Fruit fly (Drosophila melanogaster) whole organism, prepupa: ENCODE measurements around the gene Unc50.

ENCODE experiments used
- Blimp-1 ChIP-seq: fragments of 200-800 bp; sonication (Bioruptor generic); optimal IDR thresholded peaks from 3 replicates; lab custom pipeline; 2017; ENCODE audit warnings: missing biosample characterization, missing genetic modification characterization, mild to moderate bottlenecking, moderate library complexity, missing genetic modification reagents
- CG10631 ChIP-seq: fragments of 200-800 bp; sonication (Bioruptor generic); optimal IDR thresholded peaks from 2 replicates; lab custom pipeline; 2016; ENCODE audit warnings: missing biosample characterization, missing genetic modification characterization
- CG10669 ChIP-seq: fragments of 200-800 bp; sonication (Bioruptor generic); optimal IDR thresholded peaks from 3 replicates; lab custom pipeline; 2018; ENCODE audit warnings: missing biosample characterization, mild to moderate bottlenecking, missing genetic modification characterization, moderate library complexity
- CG11762 ChIP-seq: fragments of 200-800 bp; sonication (Bioruptor generic); optimal IDR thresholded peaks from 3 replicates; lab custom pipeline; 2016; ENCODE audit warnings: missing biosample characterization, missing genetic modification characterization; ENCODE audit not compliant: insufficient read depth
- CG11902 ChIP-seq: fragments of 200-800 bp; sonication (Bioruptor generic); optimal IDR thresholded peaks from 3 replicates; lab custom pipeline; 2016; ENCODE audit warnings: missing biosample characterization, missing genetic modification characterization
- CG15336 ChIP-seq: fragments of 200-800 bp; sonication (Bioruptor generic); IDR thresholded peaks from 2 replicates; pipeline ENCODE4 v1.3.6; 2022; ENCODE audit warnings: missing biosample characterization, missing genetic modification characterization
- CG1621 ChIP-seq: fragments of 200-800 bp; sonication (Bioruptor generic); optimal IDR thresholded peaks from 3 replicates; lab custom pipeline; 2018; ENCODE audit warnings: missing biosample characterization, mild to moderate bottlenecking, missing genetic modification characterization
- CG3032 ChIP-seq: fragments of 200-800 bp; optimal IDR thresholded peaks from 2 replicates; lab custom pipeline; 2019; ENCODE audit warnings: missing biosample characterization, mild to moderate bottlenecking, missing genetic modification characterization, moderate library complexity
- CG32006 ChIP-seq: fragments of 200-800 bp; sonication (Bioruptor generic); optimal IDR thresholded peaks from 3 replicates; lab custom pipeline; 2017; ENCODE audit warnings: missing biosample characterization, mild to moderate bottlenecking, missing genetic modification characterization
- CG34406 ChIP-seq: fragments of 200-800 bp; sonication (Bioruptor generic); optimal IDR thresholded peaks from 3 replicates; lab custom pipeline; 2016; ENCODE audit warnings: missing biosample characterization, missing genetic modification characterization
- CG6163 ChIP-seq: fragments of 200-800 bp; sonication (Bioruptor generic); IDR thresholded peaks from 3 replicates; pipeline ENCODE4 v1.3.6; 2022; ENCODE audit warnings: missing biosample characterization, missing genetic modification characterization
- CG7368 ChIP-seq: fragments of 200-800 bp; sonication (Bioruptor generic); optimal IDR thresholded peaks from 3 replicates; lab custom pipeline; 2016; ENCODE audit warnings: missing biosample characterization, missing genetic modification characterization
- CG8319 ChIP-seq: fragments of 200-800 bp; sonication (Bioruptor generic); optimal IDR thresholded peaks from 3 replicates; lab custom pipeline; 2016; ENCODE audit warnings: missing biosample characterization, missing genetic modification characterization
- CG8632 ChIP-seq: fragments of 200-800 bp; sonication (Bioruptor generic); optimal IDR thresholded peaks from 3 replicates; lab custom pipeline; 2016; ENCODE audit warnings: missing biosample characterization, missing genetic modification characterization
- CG9139 ChIP-seq: fragments of 200-800 bp; sonication (Bioruptor generic); optimal IDR thresholded peaks from 3 replicates; lab custom pipeline; 2017; ENCODE audit warnings: missing biosample characterization, mild to moderate bottlenecking, missing genetic modification characterization
- Eip75B ChIP-seq: fragments of 200-800 bp; sonication (Bioruptor generic); optimal IDR thresholded peaks from 3 replicates; lab custom pipeline; 2016; ENCODE audit warnings: missing biosample characterization, missing genetic modification characterization
- Eip78C ChIP-seq: fragments of 200-800 bp; sonication (Bioruptor generic); peaks from one replicate; lab custom pipeline; 2016; ENCODE audit warnings: missing biosample characterization, missing genetic modification characterization
- Eip93F ChIP-seq: fragments of 200-800 bp; sonication (Bioruptor generic); optimal IDR thresholded peaks from 2 replicates; lab custom pipeline; 2016; ENCODE audit warnings: missing biosample characterization, mild to moderate bottlenecking, missing genetic modification characterization
- Ets21C ChIP-seq: fragments of 200-800 bp; sonication (Bioruptor generic); optimal IDR thresholded peaks from 3 replicates; lab custom pipeline; 2016; ENCODE audit warnings: missing biosample characterization, missing genetic modification characterization
- Ets96B ChIP-seq: fragments of 200-800 bp; optimal IDR thresholded peaks from 2 replicates; lab custom pipeline; 2019; ENCODE audit warnings: missing biosample characterization, mild to moderate bottlenecking, missing genetic modification characterization, moderate library complexity
- Gug ChIP-seq: fragments of 200-800 bp; sonication (Bioruptor generic); IDR thresholded peaks from 2 replicates; pipeline ENCODE4 v1.3.6; 2022; ENCODE audit warnings: missing biosample characterization, missing genetic modification characterization
- Hr38 ChIP-seq: sonication (Bioruptor generic); optimal IDR thresholded peaks from 2 replicates; lab custom pipeline; 2016; ENCODE audit warnings: missing biosample characterization, missing genetic modification characterization
- Hr39 ChIP-seq: fragments of 200-800 bp; sonication (Bioruptor generic); optimal IDR thresholded peaks from 2 replicates; lab custom pipeline; 2016; ENCODE audit warnings: missing biosample characterization, missing genetic modification characterization
- Hr4 ChIP-seq: fragments of 200-800 bp; sonication (Bioruptor generic); optimal IDR thresholded peaks from 3 replicates; lab custom pipeline; 2016; ENCODE audit warnings: missing biosample characterization, missing genetic modification characterization
- Lpt ChIP-seq: fragments of 200-800 bp; sonication (Bioruptor generic); optimal IDR thresholded peaks from 3 replicates; lab custom pipeline; 2016; ENCODE audit warnings: missing biosample characterization, missing genetic modification characterization
- Met ChIP-seq: fragments of 200-800 bp; sonication (Bioruptor generic); optimal IDR thresholded peaks from 3 replicates; lab custom pipeline; 2016; ENCODE audit warnings: missing biosample characterization, missing genetic modification characterization
- Smox ChIP-seq: fragments of 200-800 bp; sonication (Bioruptor generic); optimal IDR thresholded peaks from 3 replicates; lab custom pipeline; 2016; ENCODE audit warnings: missing biosample characterization, missing genetic modification characterization
- Sox102F ChIP-seq: fragments of 200-800 bp; sonication (Bioruptor generic); optimal IDR thresholded peaks from 2 replicates; lab custom pipeline; 2016; ENCODE audit warnings: missing biosample characterization, mild to moderate bottlenecking, missing genetic modification characterization
- Sox14 ChIP-seq: fragments of 200-800 bp; sonication (Bioruptor generic); optimal IDR thresholded peaks from 3 replicates; lab custom pipeline; 2016; ENCODE audit warnings: missing biosample characterization, missing genetic modification characterization
- Sox15 ChIP-seq: fragments of 200-800 bp; sonication (Bioruptor generic); optimal IDR thresholded peaks from 3 replicates; lab custom pipeline; 2016; ENCODE audit warnings: missing biosample characterization, missing genetic modification characterization
- achi ChIP-seq: fragments of 200-800 bp; sonication (Bioruptor generic); optimal IDR thresholded peaks from 3 replicates; lab custom pipeline; 2016; ENCODE audit warnings: missing biosample characterization, missing genetic modification characterization
- acj6 ChIP-seq: fragments of 200-800 bp; sonication (Bioruptor generic); optimal IDR thresholded peaks from 3 replicates; lab custom pipeline; 2016; ENCODE audit warnings: missing biosample characterization, missing genetic modification characterization
- cyc ChIP-seq: fragments of 200-800 bp; sonication (Bioruptor generic); optimal IDR thresholded peaks from 3 replicates; lab custom pipeline; 2016; ENCODE audit warnings: missing biosample characterization, missing genetic modification characterization
- dac ChIP-seq: fragments of 200-800 bp; sonication (Bioruptor generic); optimal IDR thresholded peaks from 2 replicates; lab custom pipeline; 2017; ENCODE audit warnings: missing biosample characterization, mild to moderate bottlenecking, missing genetic modification characterization
- eg ChIP-seq: fragments of 200-800 bp; sonication (Bioruptor generic); IDR thresholded peaks from 3 replicates; pipeline ENCODE4 v1.3.6; 2022; ENCODE audit warnings: missing biosample characterization, missing genetic modification characterization
- esn ChIP-seq: fragments of 200-800 bp; sonication (Bioruptor generic); optimal IDR thresholded peaks from 2 replicates; lab custom pipeline; 2016; ENCODE audit warnings: missing biosample characterization, mild to moderate bottlenecking, missing genetic modification characterization, moderate library complexity
- fd59A ChIP-seq: fragments of 200-800 bp; sonication (Bioruptor generic); optimal IDR thresholded peaks from 2 replicates; lab custom pipeline; 2017; ENCODE audit warnings: missing biosample characterization, mild to moderate bottlenecking, missing genetic modification characterization, missing genetic modification reagents
- fd85E ChIP-seq: fragments of 200-800 bp; sonication (Bioruptor generic); optimal IDR thresholded peaks from 3 replicates; lab custom pipeline; 2016; ENCODE audit warnings: missing biosample characterization, missing genetic modification characterization
- lz ChIP-seq: fragments of 200-800 bp; sonication (Bioruptor generic); optimal IDR thresholded peaks from 3 replicates; lab custom pipeline; 2016; ENCODE audit warnings: missing biosample characterization, missing genetic modification characterization
- net ChIP-seq: fragments of 200-800 bp; sonication (Bioruptor generic); optimal IDR thresholded peaks from 3 replicates; lab custom pipeline; 2016; ENCODE audit warnings: missing biosample characterization, missing genetic modification characterization
- pdm3 ChIP-seq: fragments of 200-800 bp; sonication (Bioruptor generic); optimal IDR thresholded peaks from 3 replicates; lab custom pipeline; 2016; ENCODE audit warnings: missing biosample characterization, missing genetic modification characterization
- salr ChIP-seq, 2 experiments: fragments of 200-800 bp; sonication (Bioruptor generic); optimal IDR thresholded peaks; 3 replicates each; lab custom pipeline; 2016 to 2018; ENCODE audit warnings: missing biosample characterization in 2 of 2, missing genetic modification characterization in 2 of 2, mild to moderate bottlenecking in 1 of 2
- ss ChIP-seq, 2 experiments: fragments of 200-800 bp; sonication (Bioruptor generic); optimal IDR thresholded peaks; 2 replicates in 1 of 2; 3 replicates in 1 of 2; lab custom pipeline; 2017 to 2018; ENCODE audit warnings: mild to moderate bottlenecking in 2 of 2, missing biosample characterization in 2 of 2, missing genetic modification characterization in 2 of 2, moderate library complexity in 1 of 2
- svp ChIP-seq: fragments of 200-800 bp; sonication (Bioruptor generic); peaks from one replicate; lab custom pipeline; 2016; ENCODE audit warnings: missing biosample characterization, missing genetic modification characterization
- topi ChIP-seq: fragments of 200-800 bp; sonication (Bioruptor generic); optimal IDR thresholded peaks from 3 replicates; lab custom pipeline; 2016; ENCODE audit warnings: missing biosample characterization, missing genetic modification characterization
- vri ChIP-seq: fragments of 200-800 bp; sonication (Bioruptor generic); optimal IDR thresholded peaks from 3 replicates; lab custom pipeline; 2016; ENCODE audit warnings: missing biosample characterization, mild to moderate bottlenecking, missing genetic modification characterization

The Unc50 gene

DNA sequence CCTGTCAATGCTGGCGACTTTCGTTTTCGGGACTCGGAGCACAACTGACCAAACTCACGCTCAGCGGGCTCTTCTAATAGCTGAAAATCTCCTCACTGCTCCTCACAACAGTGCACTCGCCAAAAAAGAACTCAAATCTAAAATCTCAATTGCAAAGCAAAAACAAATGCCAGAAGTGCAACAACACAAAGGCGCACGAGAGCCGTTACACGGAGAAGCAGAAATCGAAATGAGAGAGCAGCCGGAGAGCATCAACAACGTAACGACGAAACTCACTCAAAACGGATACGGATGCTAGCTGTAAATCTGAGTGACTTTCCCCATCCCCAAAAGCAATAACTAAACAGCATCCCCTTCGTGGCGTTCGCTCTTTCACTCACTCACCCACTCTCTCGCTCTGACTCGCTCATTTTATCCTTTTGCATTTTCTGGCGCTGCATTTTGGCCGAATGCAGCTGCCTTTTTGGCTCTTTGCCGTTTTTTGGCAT, 21.4 kb upstream of the Unc50 start, which contains the start of gene hb:
hb (minus strand) TSS at position 51 of the 488 bp plus-strand sequence.
- no peak for TF ChIP-seq CG6163
- no peak for TF ChIP-seq CG10631 (GFP tag; lab: Kevin White, UChicago)
- no peak for TF ChIP-seq acj6 (GFP tag; lab: Kevin White, UChicago)
- TF ChIP-seq fd59A (GFP tag; lab: Kevin White, UChicago): no peak
- no peak for TF ChIP-seq cyc (GFP tag; lab: Kevin White, UChicago)
- no peak for TF ChIP-seq fd85E (GFP tag; lab: Kevin White, UChicago)
- no peak for TF ChIP-seq Lpt (GFP tag; lab: Kevin White, UChicago)
- no peak for TF ChIP-seq Ets21C
- TF ChIP-seq topi (GFP tag; lab: Kevin White, UChicago): no peak
- TF ChIP-seq Hr38 (GFP tag; lab: Kevin White, UChicago): no peak
- TF ChIP-seq CG34406 (GFP tag; lab: Kevin White, UChicago): no peak
- TF ChIP-seq Smox (GFP tag; lab: Kevin White, UChicago): no peak
- TF ChIP-seq Eip93F (GFP tag; lab: Kevin White, UChicago): no peak
- TF ChIP-seq achi (GFP tag; lab: Kevin White, UChicago): no peak

DNA sequence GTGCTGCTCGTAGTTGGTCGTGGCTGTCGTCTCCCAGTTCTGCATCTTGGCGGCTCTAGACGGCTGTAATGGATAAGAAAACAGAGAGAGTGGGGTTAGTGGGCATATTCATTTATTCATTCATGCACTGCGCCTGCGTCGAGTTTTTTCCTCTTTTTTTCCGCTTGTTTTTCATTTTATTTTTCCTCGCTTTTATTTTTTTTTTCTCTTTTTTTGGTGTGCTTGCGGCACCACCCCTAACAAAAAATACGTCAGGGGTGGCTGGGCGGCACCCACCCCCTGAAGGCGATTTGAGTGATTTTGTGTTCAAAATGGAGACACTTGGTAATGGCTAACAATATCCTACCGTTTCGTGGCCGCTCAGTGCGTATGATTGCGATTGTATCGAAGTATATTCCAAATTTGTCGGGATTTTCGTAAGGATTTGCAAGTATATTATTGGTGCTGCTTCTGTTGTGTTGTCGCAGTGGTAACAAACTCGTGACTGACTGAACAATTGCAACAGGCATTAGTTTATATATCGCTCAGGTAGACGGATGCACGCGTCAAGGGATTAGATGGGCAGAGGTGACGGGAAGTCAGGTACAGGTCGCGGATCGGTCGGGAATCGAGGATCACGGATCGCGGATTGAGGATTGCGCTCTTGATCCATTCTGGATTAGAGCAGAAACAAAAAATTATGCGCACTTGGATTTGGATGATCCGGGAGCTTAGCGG, 17.9 kb upstream of the Unc50 start:
- TF ChIP-seq Gug (GFP tag; lab: Robert Waterston, UW) (peak; percentile 80), CG1621 (tag; lab: Kevin White, UChicago) (no peak), Ets96B (tag; lab: Kevin White, UChicago) (peak; percentile 74), lz (no peak), salr (GFP tag; optimal IDR thresholded peaks at IDR 0.05; lab: Kevin White, UChicago) (peak; percentile 64 to 77), CG11902 (GFP tag; lab: Kevin White, UChicago) (no peak), Hr4 (GFP tag; lab: Kevin White, UChicago) (peak; percentile 65), acj6 (GFP tag; lab: Kevin White, UChicago) (peak; percentile 21), fd85E (GFP tag; lab: Kevin White, UChicago) (peak; percentile 21), Ets21C (no peak), fd59A (GFP tag; lab: Kevin White, UChicago) (peak; percentile 42), eg (GFP tag; lab: Robert Waterston, UW) (peak; percentile 99), Eip75B (peak; percentile 55), Sox102F (GFP tag; lab: Kevin White, UChicago) (peak; percentile 67), pdm3 (GFP tag; lab: Kevin White, UChicago) (peak; percentile 77), CG6163 (peak; percentile 98), vri (GFP tag; lab: Kevin White, UChicago) (peak; percentile 56), CG10669 (GFP tag; lab: Kevin White, UChicago) (peak; percentile 81), CG3032 (peak; percentile 75), Lpt (GFP tag; lab: Kevin White, UChicago) (peak; percentile 87), ss (GFP tag; optimal IDR thresholded peaks at IDR 0.05; lab: Kevin White, UChicago) (peak; percentile 91 to 94), CG15336 (GFP tag; lab: Robert Waterston, UW) (peak; percentile 91), CG9139 (GFP tag; lab: Kevin White, UChicago) (peak; percentile 95), CG10631 (GFP tag; lab: Kevin White, UChicago) (peak; percentile 47), Hr38 (GFP tag; lab: Kevin White, UChicago) (no peak), CG8632 (GFP tag; lab: Kevin White, UChicago) (peak; percentile 73), Sox15 (GFP tag; lab: Kevin White, UChicago) (no peak), CG8319 (GFP tag; lab: Kevin White, UChicago) (peak; percentile 35), Eip93F (GFP tag; lab: Kevin White, UChicago) (no peak), CG32006 (GFP tag; lab: Kevin White, UChicago) (peak; percentile 69), Hr39 (GFP tag; lab: Kevin White, UChicago) (no peak), Sox14 (GFP tag; lab: Kevin White, UChicago) (peak; percentile 9), svp (GFP tag; lab: Kevin White, UChicago) (peak; percentile 37), CG34406 (GFP tag; lab: Kevin White, UChicago) (peak; percentile 70), Eip78C (no peak), CG11762 (GFP tag; lab: Kevin White, UChicago) (peak; percentile 72), achi (GFP tag; lab: Kevin White, UChicago) (peak; percentile 79), dac (GFP tag; lab: Kevin White, UChicago) (peak; percentile 62), CG7368 (GFP tag; lab: Kevin White, UChicago) (peak; percentile 84), net (peak; percentile 91), Met (GFP tag; lab: Kevin White, UChicago) (peak; percentile 52), Blimp-1 (GFP tag; lab: Kevin White, UChicago) (no peak), Smox (GFP tag; lab: Kevin White, UChicago) (no peak), esn (GFP tag; lab: Kevin White, UChicago) (no peak)
